Fruit fly (Drosophila melanogaster) whole organism, embryonic: Measurements from ENCODE around the gene CG42540.
A peak's percentile ranks its signal among the peaks of the same experiment; 100 is the strongest.

ENCODE experiments used
- Bgb ChIP-seq: fragments of 200-800 bp; sonication (Bioruptor generic); IDR thresholded peaks from 2 replicates; pipeline ENCODE4 v1.3.6; 2022; ENCODE audit warnings: missing biosample characterization, missing genetic modification characterization; ENCODE audit not compliant: partially characterized antibody
- CG11093 ChIP-seq: fragments of 200-800 bp; sonication (Bioruptor generic); IDR thresholded peaks from 3 replicates; pipeline ENCODE4 v1.3.6; 2022; ENCODE audit warnings: missing biosample characterization, missing genetic modification characterization
- CG12236 ChIP-seq: fragments of 200-800 bp; sonication (Bioruptor generic); optimal IDR thresholded peaks from 2 replicates; lab custom pipeline; 2016; ENCODE audit warnings: missing biosample characterization, missing genetic modification characterization
- CG12769 ChIP-seq: fragments of 200-800 bp; sonication (Bioruptor generic); optimal IDR thresholded peaks from 2 replicates; lab custom pipeline; 2019; ENCODE audit warnings: missing biosample characterization, mild to moderate bottlenecking, missing genetic modification characterization, moderate library complexity
- CG13287 ChIP-seq: fragments of 200-800 bp; sonication (Bioruptor generic); IDR thresholded peaks from 2 replicates; pipeline ENCODE4 v1.3.6; 2022; ENCODE audit warnings: missing biosample characterization, missing genetic modification characterization; ENCODE audit not compliant: partially characterized antibody
- CG13775 ChIP-seq: fragments of 200-800 bp; sonication (Bioruptor generic); optimal IDR thresholded peaks from 3 replicates; lab custom pipeline; 2017; ENCODE audit warnings: missing biosample characterization, mild to moderate bottlenecking, missing genetic modification characterization
- CG14860 ChIP-seq: fragments of 200-800 bp; sonication (Bioruptor generic); IDR thresholded peaks from 3 replicates; pipeline ENCODE4 v1.3.6; 2022; ENCODE audit warnings: missing biosample characterization, missing genetic modification characterization; ENCODE audit not compliant: partially characterized antibody
- CG15601 ChIP-seq: fragments of 200-800 bp; sonication (Bioruptor generic); optimal IDR thresholded peaks from 3 replicates; lab custom pipeline; 2019; ENCODE audit warnings: missing biosample characterization, mild to moderate bottlenecking, missing genetic modification characterization, moderate library complexity
- CG1602 ChIP-seq: fragments of 200-800 bp; sonication (Bioruptor generic); optimal IDR thresholded peaks from 3 replicates; lab custom pipeline; 2016; ENCODE audit warnings: missing biosample characterization, missing genetic modification characterization
- CG3065 ChIP-seq: fragments of 200-800 bp; sonication (Bioruptor generic); optimal IDR thresholded peaks from 2 replicates; lab custom pipeline; 2016; ENCODE audit warnings: missing biosample characterization, missing genetic modification characterization
- CG32767 ChIP-seq: fragments of 200-800 bp; sonication (Bioruptor generic); IDR thresholded peaks from 2 replicates; pipeline ENCODE4 v1.3.6; 2022; ENCODE audit warnings: missing biosample characterization, missing genetic modification characterization
- CG34376 ChIP-seq: fragments of 200-800 bp; sonication (Bioruptor generic); optimal IDR thresholded peaks from 2 replicates; lab custom pipeline; 2018; ENCODE audit warnings: missing biosample characterization, mild to moderate bottlenecking, missing genetic modification characterization
- CG3995 ChIP-seq: fragments of 200-800 bp; sonication (Bioruptor generic); optimal IDR thresholded peaks from 3 replicates; lab custom pipeline; 2016; ENCODE audit warnings: missing biosample characterization, missing genetic modification characterization
- CG5245 ChIP-seq: fragments of 200-800 bp; sonication (Bioruptor generic); optimal IDR thresholded peaks from 3 replicates; lab custom pipeline; 2016; ENCODE audit warnings: missing biosample characterization, missing genetic modification characterization
- CG6175 ChIP-seq: fragments of 200-800 bp; sonication (Bioruptor generic); IDR thresholded peaks from 3 replicates; pipeline ENCODE4 v1.3.6; 2022; ENCODE audit warnings: missing biosample characterization, missing genetic modification characterization
- CG7556 ChIP-seq: fragments of 200-800 bp; sonication (Bioruptor generic); optimal IDR thresholded peaks from 2 replicates; lab custom pipeline; 2017; ENCODE audit warnings: missing biosample characterization, mild to moderate bottlenecking, missing genetic modification characterization
- CG9797 ChIP-seq: fragments of 200-800 bp; sonication (Bioruptor generic); optimal IDR thresholded peaks from 3 replicates; lab custom pipeline; 2018; ENCODE audit warnings: missing biosample characterization, mild to moderate bottlenecking, missing genetic modification characterization
- CkIIα-i1 ChIP-seq: fragments of 200-800 bp; sonication (Bioruptor generic); IDR thresholded peaks from 2 replicates; pipeline ENCODE4 v1.3.6; 2022; ENCODE audit warnings: missing biosample characterization, missing genetic modification characterization
- CoRest ChIP-seq: fragments of 200-800 bp; sonication (Bioruptor generic); optimal IDR thresholded peaks from 3 replicates; lab custom pipeline; 2018; ENCODE audit warnings: missing biosample characterization, mild to moderate bottlenecking, missing genetic modification characterization, moderate library complexity
- D ChIP-seq, 2 experiments: fragments of 200-800 bp in 1 of 2; fragments of >200 bp in 1 of 2; sonication (Bioruptor generic) in 1 of 2; optimal IDR thresholded peaks; 2 replicates in 1 of 2; 3 replicates in 1 of 2; lab custom pipeline; 2017; ENCODE audit warnings: mild to moderate bottlenecking in 1 of 2, missing biosample characterization in 1 of 2, missing genetic modification characterization in 1 of 2, missing genetic modification reagents in 1 of 2
- Dp ChIP-seq: fragments of 200-800 bp; sonication (Bioruptor generic); optimal IDR thresholded peaks from 2 replicates; lab custom pipeline; 2018; ENCODE audit warnings: missing biosample characterization, mild to moderate bottlenecking, missing genetic modification characterization, moderate library complexity
- ERR ChIP-seq: fragments of 200-800 bp; sonication (Bioruptor generic); optimal IDR thresholded peaks from 2 replicates; lab custom pipeline; 2016; ENCODE audit warnings: missing biosample characterization, missing genetic modification characterization
- HmgD ChIP-seq: fragments of 200-800 bp; sonication (Bioruptor generic); optimal IDR thresholded peaks from 3 replicates; lab custom pipeline; 2016; ENCODE audit warnings: missing biosample characterization, missing genetic modification characterization
- MESR4 ChIP-seq: fragments of 200-800 bp; sonication (Bioruptor generic); optimal IDR thresholded peaks from 2 replicates; lab custom pipeline; 2018; ENCODE audit warnings: missing biosample characterization, mild to moderate bottlenecking, missing genetic modification characterization, moderate library complexity
- Six4 ChIP-seq: fragments of 200-800 bp; sonication (Bioruptor generic); optimal IDR thresholded peaks from 2 replicates; lab custom pipeline; 2016; ENCODE audit warnings: missing biosample characterization, missing genetic modification characterization
- YL-1 ChIP-seq: fragments of 200-800 bp; sonication (Bioruptor generic); optimal IDR thresholded peaks from 3 replicates; lab custom pipeline; 2017; ENCODE audit warnings: missing biosample characterization, mild to moderate bottlenecking, missing genetic modification characterization
- abd-A ChIP-seq: fragments of 200-800 bp; sonication (Bioruptor generic); optimal IDR thresholded peaks from 3 replicates; lab custom pipeline; 2019; ENCODE audit warnings: missing biosample characterization, mild to moderate bottlenecking, missing genetic modification characterization, moderate library complexity
- cad ChIP-seq: fragments of >200 bp; optimal IDR thresholded peaks from 2 replicates; lab custom pipeline; 2017; ENCODE audit warnings: missing biosample characterization, missing genetic modification characterization
- dm ChIP-seq: fragments of 200-800 bp; sonication (Bioruptor generic); optimal IDR thresholded peaks from 3 replicates; lab custom pipeline; 2016; ENCODE audit warnings: missing biosample characterization, missing genetic modification characterization
- gce ChIP-seq: fragments of 200-800 bp; sonication (Bioruptor generic); IDR thresholded peaks from 3 replicates; pipeline ENCODE4 v1.3.6; 2022; ENCODE audit warnings: missing biosample characterization, missing genetic modification characterization
- gfzf ChIP-seq: fragments of 200-800 bp; sonication (Bioruptor generic); optimal IDR thresholded peaks from 2 replicates; lab custom pipeline; 2016; ENCODE audit warnings: missing biosample characterization, mild to moderate bottlenecking, missing genetic modification characterization, moderate library complexity
- grn ChIP-seq: fragments of 200-800 bp; sonication (Bioruptor generic); optimal IDR thresholded peaks from 3 replicates; lab custom pipeline; 2017; ENCODE audit warnings: missing biosample characterization, missing genetic modification characterization
- gt ChIP-seq: fragments of 200-800 bp; sonication (Bioruptor generic); IDR thresholded peaks from 2 replicates; pipeline ENCODE4 v1.3.6; 2022; ENCODE audit warnings: missing biosample characterization, missing genetic modification characterization
- ind ChIP-seq: fragments of 200-800 bp; sonication (Bioruptor generic); optimal IDR thresholded peaks from 3 replicates; lab custom pipeline; 2016; ENCODE audit warnings: missing biosample characterization, missing genetic modification characterization
- inv ChIP-seq: fragments of 200-800 bp; sonication (Bioruptor generic); IDR thresholded peaks from 2 replicates; pipeline ENCODE4 v1.3.6; 2022; ENCODE audit warnings: missing biosample characterization, missing genetic modification characterization; ENCODE audit not compliant: partially characterized antibody
- jumu ChIP-seq: fragments of 200-800 bp; sonication (Bioruptor generic); optimal IDR thresholded peaks from 3 replicates; lab custom pipeline; 2016; ENCODE audit warnings: missing biosample characterization, missing genetic modification characterization
- kni ChIP-seq: fragments of 200-800 bp; sonication (Bioruptor generic); optimal IDR thresholded peaks from 3 replicates; lab custom pipeline; 2017; ENCODE audit warnings: mild to moderate bottlenecking, missing biosample characterization, missing genetic modification reagents, missing genetic modification characterization
- mld ChIP-seq: fragments of 200-800 bp; sonication (Bioruptor generic); IDR thresholded peaks from 3 replicates; pipeline ENCODE4 v1.3.6; 2022; ENCODE audit warnings: missing biosample characterization, missing genetic modification characterization; ENCODE audit not compliant: partially characterized antibody
- pita ChIP-seq: fragments of 200-800 bp; sonication (Bioruptor generic); optimal IDR thresholded peaks from 2 replicates; lab custom pipeline; 2017; ENCODE audit warnings: missing biosample characterization, mild to moderate bottlenecking, missing genetic modification characterization
- sug ChIP-seq: fragments of 200-800 bp; optimal IDR thresholded peaks from 2 replicates; lab custom pipeline; 2019; ENCODE audit warnings: missing biosample characterization, mild to moderate bottlenecking, missing genetic modification characterization, moderate library complexity
- tna ChIP-seq: fragments of 200-800 bp; sonication (Bioruptor generic); IDR thresholded peaks from 2 replicates; pipeline ENCODE4 v1.3.6; 2022; ENCODE audit warnings: missing biosample characterization, missing genetic modification characterization; ENCODE audit not compliant: partially characterized antibody
- trem ChIP-seq: fragments of 200-800 bp; optimal IDR thresholded peaks from 3 replicates; lab custom pipeline; 2019; ENCODE audit warnings: missing biosample characterization, mild to moderate bottlenecking, missing genetic modification characterization, moderate library complexity
- wdn ChIP-seq: fragments of 200-800 bp; sonication (Bioruptor generic); IDR thresholded peaks from 2 replicates; pipeline ENCODE4 v1.3.6; 2022; ENCODE audit warnings: missing biosample characterization, missing genetic modification characterization

CG42540 gene

dm6 chr3L:4625387-4626386 lies 69.8 kb downstream of the CG42540 start, which contains the start of gene Src64B (continued):
- TF ChIP-seq CG3065 (GFP tag; lab: Kevin White, UChicago), result no peak
- no peak for TF ChIP-seq CG1602 (GFP tag; lab: Kevin White, UChicago)
- peak; percentile 23 for TF ChIP-seq CG15601 (tag; lab: Kevin White, UChicago)
- no peak for TF ChIP-seq Six4
- no peak for TF ChIP-seq ind (GFP tag; lab: Kevin White, UChicago)
- TF ChIP-seq ERR (GFP tag; lab: Kevin White, UChicago), result no peak
- no peak for TF ChIP-seq CG7556 (GFP tag; lab: Kevin White, UChicago)
- TF ChIP-seq CG11093 (GFP tag; lab: Robert Waterston, UW), result no peak

- TF ChIP-seq abd-A (tag; lab: Kevin White, UChicago) (no peak), trem (peak; percentile 8), pita (GFP tag; lab: Kevin White, UChicago) (peak; percentile 23), CG3995 (GFP tag; lab: Kevin White, UChicago) (peak; percentile 5), CG12236 (GFP tag; lab: Kevin White, UChicago) (no peak), gfzf (GFP tag; lab: Kevin White, UChicago) (peak; percentile 57), Dp (GFP tag; lab: Kevin White, UChicago) (peak; percentile 12), CG9797 (GFP tag; lab: Kevin White, UChicago) (peak; percentile 37)
These were observed 70.5 kb downstream of the CG42540 start, which contains the start of gene HDAC1 for dm6 chr3L:4626434-4626833. TSS of gene HDAC1 (plus strand) at chr3L:4626734.

DNA sequence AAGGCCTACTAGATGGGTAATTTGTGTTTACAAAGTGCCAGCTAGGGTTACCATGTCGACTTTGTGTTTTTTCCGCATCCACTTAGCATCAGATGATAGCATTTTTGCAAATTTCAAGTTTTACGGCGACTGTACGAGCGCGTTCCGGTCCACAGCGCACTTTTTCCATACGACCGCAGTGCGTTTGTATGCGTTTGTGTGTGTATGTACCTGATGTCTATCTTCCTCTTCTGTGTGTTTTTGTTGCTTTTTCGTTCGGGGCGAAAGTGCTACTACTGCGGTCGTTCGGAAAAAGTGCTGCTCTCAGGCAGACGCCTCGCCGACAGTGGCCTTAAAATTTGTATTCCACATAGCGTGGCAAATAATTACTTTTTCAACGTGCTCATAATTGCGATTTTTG lies 71.1 kb downstream of the CG42540 start:
- 0 out of 3 replicates have a peak, but pooled peaks have one; percentile 27 for TF ChIP-seq CG6175 (GFP tag; lab: Robert Waterston, UW)
- TF ChIP-seq HmgD (GFP tag; lab: Kevin White, UChicago), result peak; percentile 89
- peak; percentile 22 for TF ChIP-seq abd-A (tag; lab: Kevin White, UChicago)
- peak; percentile 49 for TF ChIP-seq Bgb (GFP tag; lab: Robert Waterston, UW)
- 0 out of 2 replicates have a peak, but pooled peaks have one; percentile 14 for TF ChIP-seq tna (GFP tag; lab: Robert Waterston, UW)
- no peak for TF ChIP-seq cad
- TF ChIP-seq grn, result peak; percentile 96
- TF ChIP-seq mld (GFP tag; lab: Robert Waterston, UW), result 0 out of 3 replicates have a peak, but pooled peaks have one; percentile 26
- TF ChIP-seq sug (tag; lab: Kevin White, UChicago), result peak; percentile 23
- peak; percentile 30 for TF ChIP-seq dm (GFP tag; lab: Kevin White, UChicago)
- TF ChIP-seq MESR4, result peak; percentile 41
- TF ChIP-seq YL-1 (GFP tag; lab: Kevin White, UChicago), result peak; percentile 97
- TF ChIP-seq CG32767 (GFP tag; lab: Robert Waterston, UW), result peak; percentile 96
- peak; percentile 36 for TF ChIP-seq D (optimal IDR thresholded peaks at IDR 0.05; lab: Kevin White, UChicago)
- TF ChIP-seq D (GFP tag; optimal IDR thresholded peaks at IDR 0.05; lab: Kevin White, UChicago), result no peak
- TF ChIP-seq CG34376, result peak; percentile 29
- peak; percentile 3 for TF ChIP-seq kni (GFP tag; lab: Kevin White, UChicago)
- TF ChIP-seq CoRest (tag; lab: Kevin White, UChicago), result peak; percentile 95
- no peak for TF ChIP-seq gt (GFP tag; lab: Robert Waterston, UW)
- peak; percentile 35; the same call in 1 of the 2 replicates for TF ChIP-seq CG13287 (GFP tag; lab: Robert Waterston, UW)
- TF ChIP-seq wdn (GFP tag; lab: Robert Waterston, UW), result 0 out of 2 replicates have a peak, but pooled peaks have one; percentile 13
- TF ChIP-seq CG12769, result peak; percentile 28
- TF ChIP-seq jumu, result peak; percentile 29
- no peak for TF ChIP-seq CG5245 (GFP tag; lab: Kevin White, UChicago)
- TF ChIP-seq CkIIα-i1 (GFP tag; lab: Robert Waterston, UW), result no peak
- peak; percentile 21; the same call in 1 of the 2 replicates for TF ChIP-seq inv
- no peak for TF ChIP-seq gce (GFP tag; lab: Robert Waterston, UW)
- TF ChIP-seq CG14860 (GFP tag; lab: Robert Waterston, UW), result 0 out of 3 replicates have a peak, but pooled peaks have one; percentile 42
- no peak for TF ChIP-seq Dp (GFP tag; lab: Kevin White, UChicago)
- no peak for TF ChIP-seq CG13775 (GFP tag; lab: Kevin White, UChicago)
